Worm (Caenorhabditis elegans): ENCODE results near the gene F43C1.5.
A peak's percentile ranks its signal among the peaks of the same experiment; 100 is the strongest.

Gene F43C1.5

ce11 chrIII:4228841-4229240, at the start of gene F43C1.5:
TSS of gene F43C1.5 (plus strand) at chrIII:4229141.
- TF ChIP-seq ztf-11 (tag; optimal IDR thresholded peaks at IDR 0.05) = no peak
- no peak for TF ChIP-seq ceh-39 (tag; optimal IDR thresholded peaks at IDR 0.05)
- TF ChIP-seq ceh-43 (GFP tag; optimal IDR thresholded peaks at IDR 0.05) = no peak
- no peak for TF ChIP-seq elt-1 (tag; optimal IDR thresholded peaks at IDR 0.05; ENCODE audit: borderline replicate concordance, insufficient read depth)

ce11 chrIII:4181338-4181737, 47.6 kb upstream of the F43C1.5 start, which contains the start of gene C16C10.1:
TSS of gene C16C10.1 (minus strand) at chrIII:4181438.
- TF ChIP-seq hlh-1 (tag; optimal IDR thresholded peaks at IDR 0.05) (no peak), ztf-11 (tag; optimal IDR thresholded peaks at IDR 0.05) (no peak), sptf-1 (tag; optimal IDR thresholded peaks at IDR 0.05) (no peak), flh-1 (GFP tag; optimal IDR thresholded peaks at IDR 0.05) (no peak), blmp-1 (tag; optimal IDR thresholded peaks at IDR 0.05) (no peak)

ce11 chrIII:4186751-4187309, 42.1 kb upstream of the F43C1.5 start, which contains the start of gene lars-1:
TSS of gene lars-1 (minus strand) at chrIII:4186801.
- TF ChIP-seq sem-2 (GFP tag; optimal IDR thresholded peaks at IDR 0.05) (no peak), unc-120 (tag; optimal IDR thresholded peaks at IDR 0.05; ENCODE audit: poor library complexity, severe bottlenecking) (no peak), sptf-1 (tag; optimal IDR thresholded peaks at IDR 0.05) (no peak), elt-1 (tag; optimal IDR thresholded peaks at IDR 0.05; ENCODE audit: borderline replicate concordance, insufficient read depth) (no peak), lsy-2 (tag; optimal IDR thresholded peaks at IDR 0.05) (no peak), pha-4 (tag; optimal IDR thresholded peaks at IDR 0.05) (no peak), mls-2 (tag; optimal IDR thresholded peaks at IDR 0.05) (no peak)

- TF ChIP-seq blmp-1 (tag; optimal IDR thresholded peaks at IDR 0.05) (peak; percentile 81), hlh-1 (tag; optimal IDR thresholded peaks at IDR 0.05) (no peak), nhr-76 (tag; optimal IDR thresholded peaks at IDR 0.05) (no peak), ces-1 (GFP tag; optimal IDR thresholded peaks at IDR 0.05) (no peak), ceh-39 (tag; optimal IDR thresholded peaks at IDR 0.05) (no peak), unc-62 (GFP tag; optimal IDR thresholded peaks at IDR 0.05) (peak; percentile 20), ceh-43 (GFP tag; optimal IDR thresholded peaks at IDR 0.05) (no peak), elt-3 (tag; optimal IDR thresholded peaks at IDR 0.05) (peak; percentile 77), sptf-1 (tag; optimal IDR thresholded peaks at IDR 0.05) (no peak), snpc-4 (tag; optimal IDR thresholded peaks at IDR 0.05) (no peak), zip-8 (tag; optimal IDR thresholded peaks at IDR 0.05) (peak; percentile 84), unc-120 (tag; optimal IDR thresholded peaks at IDR 0.05; ENCODE audit: poor library complexity, severe bottlenecking) (no peak), ceh-83 (GFP tag; optimal IDR thresholded peaks at IDR 0.05) (no peak), ham-2 (GFP tag; optimal IDR thresholded peaks at IDR 0.05) (no peak), nhr-2 (tag; optimal IDR thresholded peaks at IDR 0.05) (no peak)
Measured at ce11 chrIII:4187845-4188244, 41.1 kb upstream of the F43C1.5 start, which contains the start of gene R74.2. TSS of gene R74.2 (plus strand) at chrIII:4188160.

ce11 chrIII:4189602-4190001, 39.3 kb upstream of the F43C1.5 start:
- TF ChIP-seq elt-3 (tag; optimal IDR thresholded peaks at IDR 0.05) (peak; percentile 88), unc-62 (GFP tag; optimal IDR thresholded peaks at IDR 0.05) (peak; percentile 0), M03D4.4 (tag; optimal IDR thresholded peaks at IDR 0.05) (no peak), blmp-1 (tag; optimal IDR thresholded peaks at IDR 0.05) (peak; percentile 92), cnd-1 (tag; optimal IDR thresholded peaks at IDR 0.05) (no peak), ham-2 (GFP tag; optimal IDR thresholded peaks at IDR 0.05) (peak; percentile 15), elt-1 (tag; optimal IDR thresholded peaks at IDR 0.05; ENCODE audit: borderline replicate concordance, insufficient read depth) (peak; percentile 74)

- no peak for TF ChIP-seq zip-8 (tag; optimal IDR thresholded peaks at IDR 0.05)
- TF ChIP-seq mls-2 (tag; optimal IDR thresholded peaks at IDR 0.05) = no peak
- TF ChIP-seq tbx-8 (GFP tag; optimal IDR thresholded peaks at IDR 0.05) = no peak
- no peak for TF ChIP-seq nhr-76 (tag; optimal IDR thresholded peaks at IDR 0.05)
- no peak for TF ChIP-seq ces-1 (GFP tag; optimal IDR thresholded peaks at IDR 0.05)
- TF ChIP-seq sptf-1 (tag; optimal IDR thresholded peaks at IDR 0.05) = no peak
- TF ChIP-seq ceh-39 (tag; optimal IDR thresholded peaks at IDR 0.05) = no peak
Measured at ce11 chrIII:4190241-4190640, 38.7 kb upstream of the F43C1.5 start, which contains the start of gene spp-28. TSS of gene spp-28 (minus strand) at chrIII:4190341.

ce11 chrIII:4191091-4191638, 37.8 kb upstream of the F43C1.5 start, which contains the start of gene dnj-16:
TSS of gene dnj-16 (plus strand) at chrIII:4191141.
- TF ChIP-seq mep-1 (tag; optimal IDR thresholded peaks at IDR 0.05) = peak; percentile 19
- TF ChIP-seq mab-5 (tag; optimal IDR thresholded peaks at IDR 0.05) = no peak
- TF ChIP-seq lsy-2 (tag; optimal IDR thresholded peaks at IDR 0.05) = peak; percentile 11
- peak; percentile 83 for TF ChIP-seq ces-1 (GFP tag; optimal IDR thresholded peaks at IDR 0.05)
- peak; percentile 1 for TF ChIP-seq nhr-237 (tag; optimal IDR thresholded peaks at IDR 0.05)
- TF ChIP-seq zip-8 (tag; optimal IDR thresholded peaks at IDR 0.05) = no peak

Data from whole organism, mixed stage, embryonic.